Worm (Caenorhabditis elegans) whole organism, late embryonic: ENCODE results near the gene plc-4.

Experiments used
- F13H6.1 ChIP-seq: sonication (generic microtip); optimal IDR thresholded peaks from 2 replicates; lab custom pipeline; 2016; ENCODE audit warnings: missing genetic modification characterization, missing compliant biosample characterization
- K09A11.1 ChIP-seq: sonication (generic microtip); optimal IDR thresholded peaks from 2 replicates; lab custom pipeline; 2017; ENCODE audit warnings: antibody characterized with exemption, mild to moderate bottlenecking, missing genetic modification characterization, missing compliant biosample characterization; ENCODE audit not compliant: insufficient read depth
- ama-1 ChIP-seq: fragments of 150-350 bp; optimal IDR thresholded peaks from 2 replicates; lab custom pipeline; 2014
- ceh-34 ChIP-seq: sonication (generic microtip); optimal IDR thresholded peaks from 2 replicates; lab custom pipeline; 2016; ENCODE audit warnings: mild to moderate bottlenecking, missing genetic modification characterization, missing compliant biosample characterization
- ets-4 ChIP-seq: sonication (generic microtip); optimal IDR thresholded peaks from 2 replicates; lab custom pipeline; 2016; ENCODE audit warnings: missing genetic modification characterization, missing compliant biosample characterization
- pha-4 ChIP-seq: fragments of 150-350 bp; optimal IDR thresholded peaks from 2 replicates; lab custom pipeline; 2018; ENCODE audit warnings: missing biosample characterization, missing genetic modification reagents, missing genetic modification characterization
- pqm-1 ChIP-seq: sonication (generic microtip); optimal IDR thresholded peaks from 2 replicates; lab custom pipeline; 2016; ENCODE audit warnings: missing genetic modification characterization, missing compliant biosample characterization
- sdc-2 ChIP-seq: sonication (generic microtip); optimal IDR thresholded peaks from 2 replicates; lab custom pipeline; 2016; ENCODE audit warnings: missing genotype, missing genetic modification characterization, missing compliant biosample characterization

DNA sequence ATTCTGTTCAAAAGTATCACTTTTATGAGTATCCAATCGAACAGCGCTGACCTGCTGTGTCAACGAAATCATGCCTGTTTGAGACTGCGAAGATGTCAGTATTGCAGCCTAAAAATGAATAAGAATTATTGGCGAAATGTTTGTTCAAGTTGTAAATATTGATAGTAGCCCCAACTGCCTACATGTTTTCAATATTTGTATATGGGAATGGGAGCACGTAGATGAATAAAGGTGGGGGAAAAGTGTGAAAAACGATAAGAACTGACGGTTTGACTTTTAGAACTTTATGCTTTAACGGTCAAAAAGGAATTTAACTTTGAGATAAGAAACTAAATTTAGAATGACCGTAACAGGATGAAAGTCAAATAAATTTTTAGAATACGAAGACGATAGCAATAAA is 7.8 kb upstream of the plc-4 start:
- no peak for TF ChIP-seq F13H6.1 (tag; lab: Kevin White, UChicago)
- TF ChIP-seq K09A11.1 (tag; lab: Kevin White, UChicago): no peak
- TF ChIP-seq sdc-2 (tag; lab: Kevin White, UChicago): no peak
- TF ChIP-seq ets-4 (tag; lab: Kevin White, UChicago): no peak
- TF ChIP-seq ceh-34 (tag; lab: Kevin White, UChicago): no peak
- no peak for TF ChIP-seq pha-4
- no peak for TF ChIP-seq pqm-1 (tag; lab: Kevin White, UChicago)
- no peak for TF ChIP-seq ama-1 (lab: Kevin White, UChicago)
